Worm (Caenorhabditis elegans) whole organism, L4 larva: ENCODE measurements around the gene ocr-2.

Experiments
- aly-2 ChIP-seq: sonication (generic microtip); optimal IDR thresholded peaks from 2 replicates; lab custom pipeline; 2018; ENCODE audit warnings: missing biosample characterization, missing genetic modification characterization
- egl-27 ChIP-seq: sonication (generic microtip); optimal IDR thresholded peaks from 3 replicates; lab custom pipeline; 2017; ENCODE audit warnings: missing biosample characterization, missing genetic modification reagents, missing genetic modification characterization
- jun-1 ChIP-seq: fragments of 150-350 bp; optimal IDR thresholded peaks from 2 replicates; lab custom pipeline; 2014; ENCODE audit warnings: missing biosample characterization, missing genetic modification reagents, missing genetic modification characterization
- lin-13 ChIP-seq: fragments of 150-350 bp; optimal IDR thresholded peaks from 2 replicates; lab custom pipeline; 2014; ENCODE audit warnings: missing biosample characterization, missing genetic modification reagents, missing genetic modification characterization
- nhr-237 ChIP-seq: sonication (generic microtip); optimal IDR thresholded peaks from 2 replicates; lab custom pipeline; 2017; ENCODE audit warnings: missing biosample characterization, missing genetic modification characterization
- nhr-25 ChIP-seq: sonication (generic microtip); optimal IDR thresholded peaks from 2 replicates; lab custom pipeline; 2017; ENCODE audit warnings: missing genetic modification characterization, mild to moderate bottlenecking, missing compliant biosample characterization, antibody characterized with exemption, moderate library complexity, borderline replicate concordance; ENCODE audit not compliant: insufficient read depth
- nhr-77 ChIP-seq: fragments of 150-350 bp; optimal IDR thresholded peaks from 2 replicates; lab custom pipeline; 2014; ENCODE audit warnings: missing biosample characterization, missing genetic modification characterization
- unc-130 ChIP-seq: sonication (generic microtip); optimal IDR thresholded peaks from 2 replicates; lab custom pipeline; 2016; ENCODE audit warnings: missing genetic modification reagents, missing genetic modification characterization, missing compliant biosample characterization

- no peak for TF ChIP-seq unc-130 (GFP tag; lab: Kevin White, UChicago)
- no peak for TF ChIP-seq nhr-77
- no peak for TF ChIP-seq lin-13 (GFP tag; lab: Kevin White, UChicago)
- TF ChIP-seq nhr-237 (tag; lab: Kevin White, UChicago), result no peak
- no peak for TF ChIP-seq aly-2 (tag; lab: Kevin White, UChicago)
- no peak for TF ChIP-seq egl-27 (tag; lab: Kevin White, UChicago)
- no peak for TF ChIP-seq jun-1
- no peak for TF ChIP-seq nhr-25 (tag; lab: Kevin White, UChicago)
Measured at ce11 chrIV:8260848-8261638, 41.2 kb upstream of the ocr-2 start, which contains the start of gene vit-6.
